Worm (Caenorhabditis elegans) whole organism, midembryonic: ENCODE data around the gene K08A2.2.

Experiments used
- cog-1 ChIP-seq: sonication (generic microtip); optimal IDR thresholded peaks from 2 replicates; lab custom pipeline; 2016; ENCODE audit warnings: missing genetic modification characterization, missing compliant biosample characterization
- flt-1 ChIP-seq: fragments of 200-800 bp; sonication (Bioruptor generic); IDR thresholded peaks from 2 replicates; pipeline ENCODE4 v1.3.6; 2022; ENCODE audit warnings: missing genetic modification characterization, missing compliant biosample characterization
- klf-2 ChIP-seq: fragments of 200-800 bp; sonication (Bioruptor generic); conservative IDR thresholded peaks from 2 replicates; pipeline ENCODE4 v1.3.6; 2022; ENCODE audit warnings: missing genetic modification reagents, missing genetic modification characterization, missing compliant biosample characterization
- med-1 ChIP-seq: sonication (generic microtip); optimal IDR thresholded peaks from 2 replicates; lab custom pipeline; 2017; ENCODE audit warnings: missing genetic modification characterization, mild to moderate bottlenecking, missing compliant biosample characterization, antibody characterized with exemption, missing genetic modification reagents; ENCODE audit not compliant: insufficient read depth
- ref-1 ChIP-seq: fragments of 200-800 bp; sonication (Bioruptor generic); conservative IDR thresholded peaks from 2 replicates; pipeline ENCODE4 v1.3.6; 2022; ENCODE audit warnings: missing genetic modification reagents, missing genetic modification characterization, missing compliant biosample characterization
- tab-1 ChIP-seq: fragments of 200-800 bp; sonication (Bioruptor generic); IDR thresholded peaks from 2 replicates; pipeline ENCODE4 v1.3.6; 2022; ENCODE audit warnings: missing genetic modification characterization, missing compliant biosample characterization
- ztf-29 ChIP-seq: fragments of 200-800 bp; sonication (Bioruptor generic); IDR thresholded peaks from 2 replicates; pipeline ENCODE4 v1.3.6; 2022; ENCODE audit warnings: missing genetic modification reagents, missing genetic modification characterization, missing compliant biosample characterization

DNA sequence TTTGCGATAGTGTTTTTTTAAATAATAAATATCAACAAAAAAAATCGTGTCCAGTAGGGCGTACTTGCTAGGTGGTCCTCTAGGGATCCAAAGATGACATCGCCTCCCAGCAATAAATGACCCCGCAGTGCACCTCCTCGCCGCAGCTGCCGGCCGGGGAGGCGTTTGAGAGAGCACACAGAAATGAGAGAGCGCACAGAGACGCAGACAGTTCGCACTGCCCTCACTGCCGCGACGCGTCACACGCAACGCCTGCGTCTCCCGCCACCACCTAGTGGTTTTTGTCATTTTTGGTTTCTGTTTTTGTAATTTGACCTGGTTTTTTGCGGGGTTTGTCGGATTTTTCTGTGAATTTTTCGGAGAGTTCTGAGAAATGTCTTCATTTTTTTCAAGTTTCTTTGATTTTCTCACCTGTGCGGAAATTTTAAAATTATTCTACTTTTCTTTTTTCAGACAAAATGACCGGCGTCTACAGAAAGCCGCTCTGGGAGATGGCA is 3.5 kb upstream of the K08A2.2 start, which contains the start of gene lido-7:
- TF ChIP-seq tab-1 (no peak), klf-2 (GFP tag; lab: Robert Waterston, UW) (no peak), ref-1 (GFP tag; lab: Robert Waterston, UW) (no peak), cog-1 (no peak), flt-1 (no peak; the same call in 1 of the 2 replicates), ztf-29 (GFP tag; lab: Robert Waterston, UW) (no peak), med-1 (GFP tag; lab: Kevin White, UChicago) (no peak)
